Fruit fly (Drosophila melanogaster): ENCODE results near the gene CG16853.

CG16853 gene

DNA sequence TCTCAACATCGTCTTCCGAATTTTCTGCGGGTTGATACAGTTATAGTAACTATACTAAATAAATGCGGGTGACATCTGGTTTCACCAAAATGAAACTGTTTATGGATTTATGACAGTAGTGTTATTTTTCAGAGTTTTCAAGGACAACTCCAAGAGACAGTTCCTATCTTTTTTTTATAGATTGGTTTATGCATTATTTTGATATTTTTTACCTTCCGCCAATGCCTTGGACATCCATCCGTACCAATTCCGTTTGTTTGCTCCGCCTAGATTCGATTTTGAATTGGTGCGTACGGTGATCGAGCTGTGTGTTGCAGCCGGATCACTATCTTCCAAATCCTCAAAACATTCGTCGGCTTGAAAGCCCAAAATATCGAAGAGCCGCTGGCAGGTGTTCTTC is at the start of gene CG16853:
Gene CG16853 (plus strand): TSS at position 301 of the 400 bp plus-strand sequence.
- TF ChIP-seq CG8478 (optimal IDR thresholded peaks at IDR 0.05) (no peak), CTCF (optimal IDR thresholded peaks at IDR 0.05) (no peak)

DNA sequence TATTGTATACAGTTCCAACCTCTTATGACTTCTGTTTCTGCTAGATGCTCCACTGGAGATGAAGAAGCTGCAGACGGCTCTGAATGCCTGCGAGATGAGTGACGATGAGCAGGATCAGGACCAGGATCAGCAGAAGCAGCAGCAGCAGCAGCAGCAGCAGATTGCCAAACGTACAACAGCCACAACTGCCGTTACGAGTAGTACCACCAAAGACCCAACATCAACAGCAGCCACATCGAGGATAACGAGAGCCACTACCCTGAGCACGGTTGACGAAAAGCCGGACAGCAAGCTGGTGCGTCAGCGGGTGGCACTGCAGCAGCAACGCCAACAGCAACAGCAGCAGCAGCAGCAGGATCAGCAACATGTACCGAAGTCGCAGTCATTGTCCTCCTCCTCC is 44.2 kb upstream of the CG16853 start:
- no peak for TF ChIP-seq CG8478 (optimal IDR thresholded peaks at IDR 0.05)

DNA sequence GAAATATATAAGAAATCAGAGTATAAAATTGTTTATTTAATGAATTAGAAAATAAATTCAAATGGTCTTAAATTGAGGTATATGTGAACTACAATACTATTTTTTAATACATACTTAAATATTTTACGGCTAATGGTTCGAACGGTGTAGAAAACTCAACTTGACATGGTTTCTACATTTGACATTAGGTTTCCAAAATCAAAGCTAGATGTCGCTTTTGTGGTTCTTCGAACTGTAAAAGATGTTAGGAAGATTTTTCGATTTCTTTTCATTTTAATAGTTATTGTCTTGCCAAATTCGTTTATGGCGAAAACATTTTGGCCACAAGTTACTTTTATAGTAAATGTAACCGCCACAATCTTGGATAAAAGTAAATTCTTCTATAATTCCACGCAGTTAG is 41.7 kb upstream of the CG16853 start:
- TF ChIP-seq CTCF (optimal IDR thresholded peaks at IDR 0.05) (peak; percentile 73 to 90), CG8478 (optimal IDR thresholded peaks at IDR 0.05) (no peak)

DNA sequence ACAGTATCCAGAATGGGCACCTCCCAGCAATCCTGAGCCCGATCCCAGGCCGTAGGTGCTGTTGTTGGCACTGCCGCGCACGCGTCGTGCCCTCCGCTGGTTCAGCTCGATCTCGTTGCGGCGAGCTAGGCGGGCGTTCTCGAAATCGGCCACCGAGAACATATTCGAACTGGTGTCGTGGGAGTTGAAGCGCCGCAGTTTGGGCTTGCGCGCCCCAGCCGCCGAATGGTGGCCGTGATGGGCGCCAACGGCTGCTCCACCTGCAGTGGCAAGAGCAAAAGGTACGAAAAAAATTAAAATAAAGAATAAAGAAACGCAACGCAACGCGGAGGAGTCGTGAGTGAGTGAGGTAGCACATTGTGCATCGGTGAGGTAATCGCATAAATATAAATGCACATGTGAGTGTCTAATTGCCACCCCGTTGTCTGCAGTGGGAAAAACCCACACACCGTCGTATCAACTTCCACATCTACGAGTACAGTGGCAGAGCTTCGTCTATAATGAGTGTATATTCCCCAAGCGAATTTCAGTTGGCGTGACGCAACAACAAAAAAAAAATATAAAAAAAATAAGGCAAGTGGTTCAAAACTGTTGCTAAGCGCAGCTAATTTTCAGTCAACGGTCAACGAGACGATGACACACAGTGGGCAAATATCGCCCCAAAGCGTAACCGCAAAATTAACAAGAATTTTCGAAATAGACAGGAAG is 32.4 kb upstream of the CG16853 start:
- TF ChIP-seq CG8478 (optimal IDR thresholded peaks at IDR 0.05) (no peak), CTCF (optimal IDR thresholded peaks at IDR 0.05) (no peak)

DNA sequence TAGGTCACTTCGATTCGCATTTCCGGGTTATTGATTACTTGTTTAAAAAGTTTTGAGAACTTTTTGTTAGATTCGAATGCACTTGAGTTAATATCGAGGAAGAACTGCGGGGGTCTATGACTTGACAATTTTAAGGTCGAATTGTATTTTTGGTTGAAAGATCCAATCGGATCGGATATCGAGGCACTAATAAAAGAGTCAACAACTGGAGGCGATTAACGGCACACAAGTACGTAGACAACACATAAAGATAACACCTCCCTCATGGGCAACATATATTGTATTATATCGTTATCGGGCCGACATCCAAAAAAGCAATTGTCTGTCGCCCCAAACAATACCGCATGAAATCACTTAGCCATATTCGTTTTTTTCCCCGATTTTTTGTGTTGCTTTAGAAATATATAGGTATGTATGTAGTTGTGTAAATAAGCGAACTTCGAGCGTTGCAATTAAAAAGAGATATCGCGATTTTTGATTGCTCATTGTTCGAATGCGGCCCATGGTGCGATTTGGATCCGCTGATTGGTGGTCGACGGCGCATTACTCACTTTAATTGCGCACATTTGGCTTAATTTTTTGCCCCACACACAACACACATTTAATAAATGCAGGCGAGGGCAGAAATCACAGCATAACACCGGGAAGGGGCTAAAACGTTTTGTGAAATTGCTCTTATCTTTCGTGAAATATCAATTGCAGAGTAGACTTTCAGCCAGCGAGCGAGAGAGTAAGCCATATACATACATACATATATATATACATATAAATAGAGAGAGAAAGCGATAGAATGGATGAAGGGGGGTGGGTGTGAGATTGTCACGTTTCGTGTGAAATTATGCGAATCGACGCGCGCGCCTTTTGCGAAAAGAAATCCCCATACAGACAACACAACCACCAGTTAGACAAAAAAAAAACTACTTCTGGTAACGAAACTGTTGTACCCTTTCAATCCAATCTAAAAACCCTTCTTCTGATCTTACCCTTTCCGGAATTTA is 30.9 kb upstream of the CG16853 start:
- no peak for TF ChIP-seq CG8478 (optimal IDR thresholded peaks at IDR 0.05)
- TF ChIP-seq CTCF (optimal IDR thresholded peaks at IDR 0.05), result no peak

DNA sequence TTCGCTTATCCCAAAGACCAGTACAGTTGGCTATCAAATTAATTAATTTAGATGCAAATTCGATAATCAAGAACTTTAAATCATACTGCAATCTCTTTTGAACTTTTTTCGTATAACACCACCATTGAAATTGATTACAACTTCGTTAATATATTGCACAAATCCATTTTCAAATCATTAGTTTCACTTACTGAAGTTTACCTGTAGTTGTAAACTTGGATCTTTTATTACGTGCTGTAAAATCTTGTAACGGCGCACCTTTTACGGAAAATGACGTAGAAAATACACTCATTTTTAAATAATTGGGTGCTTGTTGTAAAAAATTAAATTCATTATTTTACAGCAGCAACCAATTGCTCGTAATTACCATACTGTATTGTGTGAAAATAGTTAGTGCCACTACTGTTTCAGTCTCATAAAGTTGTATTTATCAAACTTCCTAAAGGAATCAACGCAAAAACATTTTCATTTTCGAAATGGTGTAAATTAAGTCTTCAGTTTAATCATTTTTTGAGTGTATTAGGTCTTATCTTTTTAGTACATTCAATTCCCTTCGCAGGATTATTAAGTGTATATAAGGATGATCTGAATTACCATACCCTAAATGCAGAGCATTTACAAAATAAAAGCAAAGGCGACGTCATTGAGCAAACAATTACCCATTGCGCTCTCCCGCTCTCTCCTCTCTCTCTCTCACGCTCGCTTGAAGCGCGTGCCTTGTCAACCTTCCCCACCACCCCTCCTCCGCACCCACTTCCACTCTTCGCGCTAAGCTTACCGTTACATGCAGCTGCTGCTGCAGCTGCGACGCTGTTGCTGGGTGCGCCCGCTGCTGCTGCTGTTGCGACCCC is 29.7 kb upstream of the CG16853 start:
- TF ChIP-seq CG8478 (optimal IDR thresholded peaks at IDR 0.05), result no peak
- no peak for TF ChIP-seq CTCF (optimal IDR thresholded peaks at IDR 0.05)

DNA sequence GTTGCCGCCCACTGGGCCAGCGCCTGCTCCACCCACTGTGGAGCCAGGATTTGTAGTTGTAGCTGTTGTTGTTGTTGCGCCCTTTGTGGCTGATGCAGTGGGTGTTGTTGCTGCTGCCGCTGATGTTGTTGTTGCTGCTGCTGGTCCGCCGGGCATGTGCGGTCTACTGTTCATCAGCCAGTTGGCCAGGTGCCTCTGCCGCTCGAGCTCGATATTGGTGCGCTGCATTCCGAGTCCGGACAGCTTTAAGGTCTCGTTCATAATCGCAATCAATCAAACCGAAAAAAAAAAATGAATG is 29.1 kb upstream of the CG16853 start:
- TF ChIP-seq CG8478 (optimal IDR thresholded peaks at IDR 0.05) (no peak), CTCF (optimal IDR thresholded peaks at IDR 0.05) (no peak)

DNA sequence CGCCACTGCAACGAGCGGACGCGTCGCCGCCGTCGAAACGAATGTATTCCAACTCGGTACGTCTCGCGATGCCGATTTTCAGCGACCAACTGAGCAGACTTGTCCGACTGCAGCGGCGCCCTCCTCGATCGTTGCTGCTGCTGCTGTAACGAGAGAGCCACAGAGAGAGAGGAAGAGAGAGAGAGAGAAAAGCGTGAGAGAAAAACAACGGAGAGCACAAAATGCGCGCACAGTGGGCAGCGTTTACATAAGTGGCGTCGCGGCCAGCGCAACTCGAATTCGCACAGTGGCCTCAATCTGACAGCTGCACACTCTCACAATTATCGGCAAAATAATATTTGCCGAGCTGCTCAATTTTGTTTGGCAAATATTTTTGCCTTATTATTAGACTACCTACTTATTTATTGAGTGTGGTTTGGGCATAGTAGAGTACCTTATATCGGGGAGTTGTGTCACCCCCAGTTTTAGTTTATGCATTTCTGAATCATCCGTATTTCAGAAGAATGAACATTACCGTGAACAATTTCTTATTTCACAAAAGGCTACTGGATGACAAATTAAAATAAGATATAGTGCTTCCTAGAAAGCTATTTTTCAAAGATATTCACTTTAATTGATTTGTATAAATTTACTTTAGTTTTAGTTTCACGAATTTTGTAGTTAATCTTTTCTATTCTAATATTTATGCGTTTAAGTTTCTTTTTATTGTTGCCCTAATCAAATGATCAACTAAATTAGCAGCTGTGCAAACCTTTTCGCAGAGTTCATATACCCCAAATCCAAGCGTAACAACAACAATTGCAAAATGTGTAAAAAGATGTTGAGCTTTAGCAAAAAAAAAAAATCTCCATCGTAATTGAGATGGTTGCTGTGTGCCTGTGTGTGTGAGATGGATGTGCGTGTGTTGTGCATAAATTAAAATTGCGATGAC is 28.5 kb upstream of the CG16853 start:
- TF ChIP-seq CTCF (optimal IDR thresholded peaks at IDR 0.05) (no peak), CG8478 (optimal IDR thresholded peaks at IDR 0.05) (no peak)

DNA sequence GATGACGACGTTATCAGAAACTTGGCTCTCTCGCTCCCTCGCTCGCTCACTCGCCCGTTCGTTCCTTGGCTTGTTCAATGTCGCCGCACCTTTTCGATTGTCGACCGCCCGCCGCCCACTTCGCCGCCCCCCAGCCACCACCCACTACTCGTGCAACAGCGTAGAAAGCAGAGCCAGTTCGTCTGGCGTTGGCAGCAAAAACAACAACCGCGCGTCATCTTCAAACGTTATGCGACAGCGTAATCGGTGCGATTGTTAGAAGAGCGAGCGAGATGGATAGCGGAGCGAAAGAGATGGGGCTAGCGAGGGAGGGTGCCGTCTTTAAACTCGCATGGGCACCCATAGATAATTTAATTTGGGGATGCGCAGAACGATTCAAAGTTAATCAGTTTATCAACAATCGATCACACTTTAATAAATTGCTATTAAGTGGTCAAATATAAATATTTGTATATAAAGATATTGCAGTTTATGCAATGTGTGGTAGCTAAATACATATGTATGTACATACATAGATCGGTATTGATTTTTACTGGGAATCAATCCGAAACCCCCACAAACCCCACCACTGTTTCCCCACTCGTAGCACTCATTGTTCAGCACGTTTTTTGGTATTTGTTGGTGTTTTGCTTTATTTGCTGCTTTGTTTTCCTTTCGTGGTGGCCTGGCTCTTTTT is 27.7 kb upstream of the CG16853 start:
- TF ChIP-seq CTCF (optimal IDR thresholded peaks at IDR 0.05), result no peak
- no peak for TF ChIP-seq CG8478 (optimal IDR thresholded peaks at IDR 0.05)

DNA sequence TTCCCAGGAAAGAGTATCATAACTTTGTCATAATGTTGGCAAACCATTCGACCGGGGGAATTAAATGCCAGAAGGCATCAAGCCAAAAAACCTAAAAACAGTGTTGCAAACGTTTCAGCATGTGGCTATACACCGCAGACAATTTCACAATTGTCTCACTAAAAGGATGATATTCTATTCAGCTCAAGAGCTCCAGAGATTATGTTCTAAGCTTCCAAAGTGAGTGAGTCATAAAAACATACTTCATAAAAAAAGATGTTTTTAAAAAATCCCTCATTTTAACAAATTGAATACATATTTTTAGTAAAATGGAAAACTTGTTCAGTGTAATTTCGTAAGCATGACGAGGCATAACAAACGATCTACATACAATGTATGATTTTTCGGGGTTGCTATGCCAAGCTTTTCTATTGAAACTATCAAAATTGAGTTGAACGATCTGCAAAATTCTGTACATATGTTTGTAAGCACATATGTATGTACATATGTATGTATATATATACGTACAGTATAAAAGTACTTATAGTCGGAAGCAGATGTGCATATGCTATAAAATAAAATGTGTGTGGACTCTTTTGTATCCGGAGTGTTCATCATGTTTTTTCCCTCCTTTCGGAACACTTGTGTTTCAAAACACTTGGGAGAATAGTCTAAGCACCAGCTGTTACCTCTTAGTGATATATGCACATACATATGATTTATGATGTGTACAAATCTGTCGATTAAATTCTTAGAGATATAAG is 27.0 kb upstream of the CG16853 start:
- no peak for TF ChIP-seq CG8478 (optimal IDR thresholded peaks at IDR 0.05)
- TF ChIP-seq CTCF (optimal IDR thresholded peaks at IDR 0.05), result no peak

DNA sequence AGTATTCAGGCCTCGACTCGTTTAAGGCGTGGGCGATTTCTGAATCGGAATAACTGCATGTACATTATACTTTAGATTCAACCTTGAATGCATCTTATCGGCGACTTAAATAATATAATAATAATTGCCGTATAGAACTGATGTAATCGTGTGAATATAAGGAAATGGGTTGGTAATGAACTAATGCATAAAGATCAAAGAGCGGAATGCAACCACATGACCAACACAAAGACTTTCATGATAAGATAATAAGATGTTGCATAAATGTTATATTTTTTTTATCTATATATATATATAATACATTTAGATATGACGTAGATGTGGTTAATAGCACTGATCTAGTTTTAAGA is 26.4 kb upstream of the CG16853 start:
- TF ChIP-seq CG8478 (optimal IDR thresholded peaks at IDR 0.05) (no peak), CTCF (optimal IDR thresholded peaks at IDR 0.05) (no peak)

DNA sequence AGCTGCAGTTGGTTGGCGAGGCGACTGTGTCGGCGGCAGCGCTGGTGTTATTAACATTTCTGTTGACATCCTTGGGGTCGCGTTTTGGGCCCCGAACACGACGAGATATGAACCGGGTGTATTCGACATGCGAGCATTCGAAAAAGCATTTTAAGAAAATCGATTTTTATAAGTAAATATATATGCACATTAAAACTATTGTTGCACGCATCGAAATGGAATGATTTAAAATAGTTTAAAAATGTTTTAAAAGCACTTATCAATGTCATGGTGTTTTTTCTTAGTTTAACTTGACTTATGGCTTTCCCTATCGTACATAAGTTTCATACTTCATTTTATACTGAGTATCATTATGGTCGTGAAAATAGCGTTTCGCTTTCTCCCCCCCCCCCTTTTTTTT is 20.3 kb upstream of the CG16853 start:
- no peak for TF ChIP-seq CTCF (optimal IDR thresholded peaks at IDR 0.05)
- TF ChIP-seq CG8478 (optimal IDR thresholded peaks at IDR 0.05), result no peak

DNA sequence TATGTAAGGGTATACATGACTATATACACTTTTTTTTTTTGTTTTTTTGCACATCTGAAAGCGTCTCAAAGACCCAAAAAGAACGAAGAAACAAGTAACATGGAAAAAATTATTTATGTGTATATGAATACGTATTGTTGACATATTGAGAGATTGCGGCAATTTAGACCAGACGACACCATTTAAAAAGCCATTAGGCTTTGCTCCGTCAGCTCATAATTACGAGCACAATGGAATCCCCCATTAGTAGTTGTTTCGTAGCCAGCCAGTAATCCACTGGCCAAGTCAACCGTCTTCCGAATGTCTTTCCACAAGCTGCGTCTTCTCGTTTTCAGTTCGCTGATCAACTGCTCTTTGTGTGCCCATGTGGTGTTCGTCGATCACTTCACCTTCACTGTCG is 14.5 kb upstream of the CG16853 start, which contains the start of gene CG33640:
Gene CG33640 (plus strand): TSS at position 301 of the 400 bp plus-strand sequence.
- TF ChIP-seq CG8478 (optimal IDR thresholded peaks at IDR 0.05) (no peak), CTCF (optimal IDR thresholded peaks at IDR 0.05) (no peak)

Measured in S2 (cell line).